Fruit fly (Drosophila melanogaster) whole organism, adult: Measurements from ENCODE around the gene Cul5.
A peak's percentile ranks its signal among the peaks of the same experiment; 100 is the strongest.

Experiments used
- CG11617 ChIP-seq: fragments of 200-800 bp; sonication (Bioruptor generic); optimal IDR thresholded peaks from 2 replicates; lab custom pipeline; 2017; ENCODE audit warnings: mild to moderate bottlenecking, missing biosample characterization, missing genetic modification reagents, missing genetic modification characterization
- CG12768 ChIP-seq: fragments of 200-800 bp; sonication (Bioruptor generic); optimal IDR thresholded peaks from 2 replicates; lab custom pipeline; 2017; ENCODE audit warnings: missing biosample characterization, missing genetic modification characterization, mild to moderate bottlenecking, moderate library complexity, missing genetic modification reagents
- CG14711 ChIP-seq: fragments of 200-800 bp; sonication (Bioruptor generic); optimal IDR thresholded peaks from 2 replicates; lab custom pipeline; 2018; ENCODE audit warnings: missing biosample characterization, mild to moderate bottlenecking, missing genetic modification characterization, moderate library complexity
- CG1620 ChIP-seq: fragments of 200-800 bp; sonication (Bioruptor generic); optimal IDR thresholded peaks from 2 replicates; lab custom pipeline; 2016; ENCODE audit warnings: missing biosample characterization, missing genetic modification characterization
- CG33017 ChIP-seq: fragments of 200-800 bp; sonication (Bioruptor generic); optimal IDR thresholded peaks from 2 replicates; lab custom pipeline; 2018; ENCODE audit warnings: missing biosample characterization, mild to moderate bottlenecking, missing genetic modification characterization, moderate library complexity
- CG5204 ChIP-seq: fragments of 200-800 bp; sonication (Bioruptor generic); optimal IDR thresholded peaks from 2 replicates; lab custom pipeline; 2016; ENCODE audit warnings: missing biosample characterization, missing genetic modification characterization
- CG7045 ChIP-seq: fragments of 200-800 bp; sonication (Bioruptor generic); optimal IDR thresholded peaks from 2 replicates; lab custom pipeline; 2017; ENCODE audit warnings: missing biosample characterization, mild to moderate bottlenecking, missing genetic modification characterization
- CG7101 ChIP-seq: fragments of 200-800 bp; sonication (Bioruptor generic); optimal IDR thresholded peaks from 2 replicates; lab custom pipeline; 2018; ENCODE audit warnings: missing biosample characterization, mild to moderate bottlenecking, missing genetic modification characterization, moderate library complexity
- Clk ChIP-seq: fragments of 200-800 bp; sonication (Bioruptor generic); optimal IDR thresholded peaks from 2 replicates; lab custom pipeline; 2017; ENCODE audit warnings: missing biosample characterization, missing genetic modification characterization
- Crg-1 ChIP-seq: fragments of 200-800 bp; sonication (Bioruptor generic); optimal IDR thresholded peaks from 2 replicates; lab custom pipeline; 2016; ENCODE audit warnings: missing biosample characterization, missing genetic modification characterization
- Hr96 ChIP-seq: fragments of 200-800 bp; sonication (Bioruptor generic); optimal IDR thresholded peaks from 2 replicates; lab custom pipeline; 2016; ENCODE audit warnings: missing biosample characterization, missing genetic modification characterization
- Mnt ChIP-seq: fragments of 200-800 bp; sonication (Bioruptor generic); optimal IDR thresholded peaks from 2 replicates; lab custom pipeline; 2016; ENCODE audit warnings: missing biosample characterization, mild to moderate bottlenecking, missing genetic modification characterization
- bab1 ChIP-seq: fragments of 200-800 bp; sonication (Bioruptor generic); optimal IDR thresholded peaks from 3 replicates; lab custom pipeline; 2019; ENCODE audit warnings: missing biosample characterization, mild to moderate bottlenecking, missing genetic modification characterization, moderate library complexity
- cic ChIP-seq: fragments of 200-800 bp; sonication (Bioruptor generic); optimal IDR thresholded peaks from 2 replicates; lab custom pipeline; 2017; ENCODE audit warnings: missing biosample characterization, mild to moderate bottlenecking, missing genetic modification characterization, moderate library complexity
- cnc ChIP-seq, 2 experiments: fragments of >200 bp; optimal IDR thresholded peaks; 2 replicates each; lab custom pipeline; 2017
- kay ChIP-seq: fragments of 200-800 bp; sonication (Bioruptor generic); peaks from one replicate; lab custom pipeline; 2016; ENCODE audit warnings: missing biosample characterization, missing genetic modification characterization, borderline replicate concordance
- ovo ChIP-seq: fragments of 200-800 bp; sonication (Bioruptor generic); optimal IDR thresholded peaks from 2 replicates; lab custom pipeline; 2016; ENCODE audit warnings: missing biosample characterization, missing genetic modification characterization
- pad ChIP-seq: fragments of 200-800 bp; sonication (Bioruptor generic); optimal IDR thresholded peaks from 3 replicates; lab custom pipeline; 2017; ENCODE audit warnings: missing biosample characterization, missing genetic modification characterization, mild to moderate bottlenecking, moderate library complexity, missing genetic modification reagents
- tj ChIP-seq: fragments of 200-800 bp; sonication (Bioruptor generic); optimal IDR thresholded peaks from 3 replicates; lab custom pipeline; 2017; ENCODE audit warnings: missing biosample characterization, mild to moderate bottlenecking, missing genetic modification characterization, moderate library complexity
- toe ChIP-seq: fragments of 200-800 bp; sonication (Bioruptor generic); optimal IDR thresholded peaks from 2 replicates; lab custom pipeline; 2016; ENCODE audit warnings: missing biosample characterization, missing genetic modification characterization

Cul5 gene

DNA sequence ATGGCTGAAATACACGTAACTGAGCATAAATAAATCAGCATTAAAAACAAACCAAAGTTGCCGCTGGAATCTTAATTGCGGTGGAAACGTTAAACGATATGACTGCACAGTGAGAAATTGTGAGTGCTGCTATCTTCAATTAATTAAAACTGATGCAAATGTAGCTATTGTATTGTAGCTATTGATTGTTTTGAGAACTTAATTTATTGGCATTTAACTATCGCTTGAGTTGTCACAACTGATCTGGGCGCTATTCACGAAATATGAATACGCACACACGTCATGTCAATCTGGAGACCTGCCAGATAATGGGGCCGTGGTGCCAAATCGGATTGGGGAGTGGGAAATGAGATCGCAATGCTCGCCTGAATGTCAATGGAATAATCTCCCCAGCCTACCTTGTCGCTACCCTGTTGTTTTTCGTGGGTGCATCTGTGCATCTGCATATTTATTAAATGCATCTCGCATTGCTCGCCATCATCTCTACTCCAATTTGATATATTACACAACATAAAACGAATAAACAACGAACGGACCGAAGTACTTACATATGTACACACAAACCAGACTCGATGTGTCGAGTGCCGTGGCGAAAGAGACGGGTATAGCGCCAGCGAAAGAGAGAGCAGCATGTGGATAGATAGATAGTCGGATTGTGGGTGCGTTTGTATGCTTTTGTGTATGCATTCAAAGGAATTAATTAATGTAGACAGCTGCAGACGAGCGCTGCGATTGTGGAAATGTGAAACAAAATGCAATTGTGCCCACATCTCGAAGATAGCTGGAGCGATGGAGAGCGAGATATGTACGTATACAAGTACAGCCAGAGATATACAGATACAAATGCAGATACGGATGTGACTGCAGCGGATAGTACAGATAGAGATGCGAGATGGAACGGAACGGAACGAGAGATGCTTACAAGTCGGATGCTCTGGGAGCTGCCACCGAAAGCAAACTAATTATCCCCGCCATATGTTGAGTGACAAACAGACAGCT is 21.0 kb upstream of the Cul5 start:
- TF ChIP-seq CG7101 (no peak), kay (GFP tag; lab: Kevin White, UChicago) (peak; percentile 66), CG11617 (no peak), cic (GFP tag; lab: Kevin White, UChicago) (peak; percentile 5), Mnt (GFP tag; lab: Kevin White, UChicago) (no peak), CG12768 (GFP tag; lab: Kevin White, UChicago) (peak; percentile 51), CG7045 (GFP tag; lab: Kevin White, UChicago) (peak; percentile 2), CG5204 (GFP tag; lab: Kevin White, UChicago) (no peak), Clk (GFP tag; lab: Kevin White, UChicago) (no peak)

DNA sequence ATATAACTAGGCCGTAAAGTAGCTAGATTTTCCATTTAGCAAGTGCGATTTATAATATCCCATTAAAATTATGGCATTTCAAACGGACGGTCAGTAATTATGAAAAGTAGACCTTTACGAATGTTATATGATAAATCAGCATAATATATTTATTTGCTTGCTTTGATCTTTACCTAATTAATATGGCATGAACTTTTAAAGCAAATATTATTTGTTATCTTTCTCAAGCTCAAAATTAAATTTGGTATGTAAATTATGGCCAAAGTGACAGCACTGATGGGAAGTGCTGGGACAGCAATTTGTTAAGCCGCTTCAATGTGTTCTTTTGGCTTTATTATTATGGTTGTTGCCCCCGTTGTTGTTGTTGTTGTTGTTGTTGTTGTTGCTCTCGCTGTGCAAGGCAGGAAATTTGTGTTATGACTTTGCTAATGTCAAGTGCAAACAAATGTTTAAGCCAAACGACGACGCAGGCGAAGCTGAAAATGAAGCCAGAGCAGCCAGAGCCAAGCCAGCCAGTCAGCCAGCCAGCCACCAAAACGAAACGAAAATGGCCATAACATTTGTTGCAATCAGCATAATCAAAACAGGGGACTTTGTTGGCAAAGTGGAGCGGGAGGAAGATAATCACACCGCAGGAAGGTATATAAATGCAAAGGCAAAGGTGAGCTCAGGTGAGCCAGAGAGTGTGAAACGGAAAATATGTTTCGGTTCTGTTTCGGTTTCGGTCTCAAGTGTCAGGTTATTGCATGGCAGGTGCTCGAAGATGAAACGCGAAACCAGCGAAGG is 19.9 kb upstream of the Cul5 start:
- TF ChIP-seq tj (GFP tag; lab: Kevin White, UChicago) (peak; percentile 96), kay (GFP tag; lab: Kevin White, UChicago) (no peak)

DNA sequence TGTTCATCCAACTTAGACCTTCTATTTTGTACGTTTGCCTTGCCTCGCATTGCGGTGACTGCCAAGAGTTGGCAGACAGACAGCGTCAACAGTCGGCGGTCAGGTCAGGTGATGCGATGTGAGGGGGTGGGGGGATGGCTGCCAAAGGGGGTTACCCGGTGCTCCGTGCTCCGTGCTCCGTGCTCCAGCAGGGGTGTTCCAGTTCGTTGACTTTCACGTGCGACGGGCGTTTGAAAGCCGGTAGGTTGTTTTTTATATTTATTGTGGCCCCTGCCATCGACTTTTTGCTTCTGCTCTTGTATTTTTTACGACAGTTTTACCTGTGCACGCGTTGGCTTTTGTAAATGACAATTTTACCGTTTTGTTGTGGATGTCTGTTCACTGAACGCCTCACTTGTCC is 19.3 kb upstream of the Cul5 start:
- TF ChIP-seq CG5204 (GFP tag; lab: Kevin White, UChicago) (no peak), cnc (optimal IDR thresholded peaks at IDR 0.05; lab: Kevin White, UChicago) (no peak), Hr96 (GFP tag; lab: Kevin White, UChicago) (no peak), CG7045 (GFP tag; lab: Kevin White, UChicago) (no peak), Crg-1 (GFP tag; lab: Kevin White, UChicago) (no peak), toe (no peak), CG7101 (no peak), CG11617 (no peak), CG14711 (no peak), cic (GFP tag; lab: Kevin White, UChicago) (no peak), kay (GFP tag; lab: Kevin White, UChicago) (no peak), bab1 (GFP tag; lab: Kevin White, UChicago) (no peak)

DNA sequence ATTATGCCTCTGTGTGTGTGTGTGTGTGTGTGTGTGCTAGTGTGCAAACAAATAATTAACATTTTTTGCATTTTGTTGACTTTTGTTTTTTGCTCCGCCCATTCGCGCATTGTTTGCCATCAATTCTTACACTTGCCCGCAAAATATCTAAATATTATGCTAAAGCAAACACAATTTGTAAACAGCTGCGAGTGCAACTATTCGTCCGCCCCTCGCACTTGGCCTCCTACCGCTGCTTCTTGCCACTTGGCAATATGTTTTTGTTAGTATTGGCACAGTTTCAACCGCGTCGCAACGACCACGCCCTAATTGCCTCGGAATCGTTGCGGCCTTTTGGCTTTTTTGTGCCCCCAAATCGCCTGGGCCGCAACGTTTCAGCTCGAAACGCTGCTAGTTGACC is 14.8 kb upstream of the Cul5 start:
- no peak for TF ChIP-seq CG11617
- peak; percentile 41 for TF ChIP-seq kay (GFP tag; lab: Kevin White, UChicago)
- peak; percentile 70 for TF ChIP-seq tj (GFP tag; lab: Kevin White, UChicago)

DNA sequence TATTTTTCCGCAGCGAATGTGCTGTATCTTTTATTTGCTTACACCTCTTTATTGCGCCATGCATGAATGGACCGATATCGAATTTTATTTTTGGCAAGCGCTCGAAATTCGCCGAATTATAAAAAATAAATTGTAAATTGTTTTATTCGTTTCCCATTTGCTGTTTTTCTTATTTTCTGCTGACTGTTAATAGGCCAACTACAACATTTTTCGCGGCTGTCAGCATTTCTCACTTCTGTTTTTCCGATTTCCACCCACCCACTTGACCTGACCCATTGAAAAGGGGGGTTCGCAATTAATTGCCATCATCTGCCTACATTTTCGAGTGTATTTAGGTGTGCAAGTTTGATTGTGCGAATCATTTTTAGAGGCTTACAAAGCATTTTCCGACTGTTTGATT is 13.8 kb upstream of the Cul5 start:
- TF ChIP-seq tj (GFP tag; lab: Kevin White, UChicago) = peak; percentile 92
- no peak for TF ChIP-seq CG11617

DNA sequence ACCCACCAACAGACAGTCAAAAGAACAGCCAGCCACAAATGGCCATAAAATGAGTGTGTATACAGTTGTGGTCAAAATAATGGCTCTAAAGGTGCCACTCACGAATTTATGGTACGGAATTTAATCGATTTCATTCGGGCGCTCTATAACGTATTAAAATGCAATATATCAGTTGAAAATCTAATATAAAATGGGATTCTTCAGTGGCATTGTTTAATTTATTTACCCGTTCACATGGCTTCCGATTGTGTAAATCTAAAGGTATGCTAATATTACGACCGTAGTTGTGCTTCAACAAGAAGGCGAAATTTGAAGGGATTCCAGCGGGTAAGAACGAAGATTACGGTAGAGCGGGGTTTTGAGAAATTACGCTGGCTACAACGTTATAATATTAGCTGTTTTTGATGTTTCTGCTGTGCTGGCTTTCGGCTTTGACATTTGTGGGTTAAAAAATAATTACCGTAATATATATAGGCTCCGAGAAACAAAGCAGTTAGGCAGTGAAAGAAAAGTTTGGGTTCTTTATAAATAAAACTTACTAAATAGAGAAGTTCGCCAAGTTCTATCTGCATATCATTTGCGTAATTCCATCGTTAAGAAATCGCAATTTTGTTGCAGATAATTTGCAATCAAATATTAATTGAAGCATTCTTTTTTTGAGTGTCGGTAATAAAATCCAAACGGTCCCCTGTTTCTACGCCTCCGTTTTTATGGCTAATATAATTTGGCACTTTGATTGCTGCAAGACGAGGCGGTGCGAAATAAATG is 13.0 kb upstream of the Cul5 start:
- no peak for TF ChIP-seq CG7101
- TF ChIP-seq CG7045 (GFP tag; lab: Kevin White, UChicago) = no peak
- TF ChIP-seq kay (GFP tag; lab: Kevin White, UChicago) = no peak
- no peak for TF ChIP-seq bab1 (GFP tag; lab: Kevin White, UChicago)
- no peak for TF ChIP-seq Crg-1 (GFP tag; lab: Kevin White, UChicago)
- TF ChIP-seq Mnt (GFP tag; lab: Kevin White, UChicago) = no peak
- no peak for TF ChIP-seq CG14711
- no peak for TF ChIP-seq pad (GFP tag; lab: Kevin White, UChicago)
- no peak for TF ChIP-seq CG33017 (tag; lab: Kevin White, UChicago)

DNA sequence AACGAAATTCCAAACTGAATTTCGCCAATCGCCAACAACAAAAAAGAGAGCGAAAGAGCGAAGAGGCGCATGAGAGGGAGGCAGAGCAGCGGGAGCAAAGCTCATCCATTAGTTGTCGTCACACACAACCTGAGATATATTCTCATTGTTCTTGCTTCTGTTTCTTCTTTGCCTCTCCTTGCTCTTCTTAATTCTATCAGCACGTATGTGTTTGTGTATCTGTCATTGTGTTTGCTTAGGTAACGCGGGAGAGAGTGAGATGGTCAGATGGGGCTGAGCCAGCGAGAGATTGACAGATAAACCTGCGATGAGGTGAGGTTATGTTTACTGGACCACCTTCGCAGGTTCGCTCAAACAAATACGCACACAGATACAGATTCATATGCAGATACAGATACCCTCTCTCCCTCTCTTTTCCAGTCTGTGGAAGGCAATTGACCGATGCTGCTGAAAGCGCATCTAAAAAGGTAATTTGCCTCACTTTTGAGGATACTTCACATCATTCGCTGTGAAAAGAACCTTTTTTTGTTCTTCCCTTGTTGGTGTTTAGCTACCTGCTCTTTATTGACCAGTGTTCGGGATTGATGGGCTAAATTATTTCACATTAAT is 11.3 kb upstream of the Cul5 start:
- TF ChIP-seq Clk (GFP tag; lab: Kevin White, UChicago) (no peak), toe (peak; percentile 53), CG33017 (tag; lab: Kevin White, UChicago) (peak; percentile 33), CG7101 (peak; percentile 27), CG12768 (GFP tag; lab: Kevin White, UChicago) (peak; percentile 67), kay (GFP tag; lab: Kevin White, UChicago) (peak; percentile 22), pad (GFP tag; lab: Kevin White, UChicago) (peak; percentile 8), cnc (optimal IDR thresholded peaks at IDR 0.05; lab: Kevin White, UChicago) (no peak), ovo (GFP tag; lab: Kevin White, UChicago) (no peak), CG5204 (GFP tag; lab: Kevin White, UChicago) (no peak), Crg-1 (GFP tag; lab: Kevin White, UChicago) (peak; percentile 37), bab1 (GFP tag; lab: Kevin White, UChicago) (no peak), CG7045 (GFP tag; lab: Kevin White, UChicago) (peak; percentile 36), cic (GFP tag; lab: Kevin White, UChicago) (no peak), CG14711 (no peak), Hr96 (GFP tag; lab: Kevin White, UChicago) (no peak), tj (GFP tag; lab: Kevin White, UChicago) (peak; percentile 45), CG1620 (GFP tag; lab: Kevin White, UChicago) (no peak), CG11617 (peak; percentile 2), Mnt (GFP tag; lab: Kevin White, UChicago) (peak; percentile 12)
